Worm (Caenorhabditis elegans) whole organism, early embryonic: ENCODE measurements around the gene tpan-1.

Source experiments
- B0310.2 ChIP-seq: sonication (generic microtip); optimal IDR thresholded peaks from 2 replicates; lab custom pipeline; 2016; ENCODE audit warnings: mild to moderate bottlenecking, missing genetic modification characterization, missing compliant biosample characterization
- ama-1 ChIP-seq: fragments of 150-350 bp; optimal IDR thresholded peaks from 2 replicates; lab custom pipeline; 2014
- flt-1 ChIP-seq: fragments of 200-800 bp; sonication (Bioruptor generic); IDR thresholded peaks from 2 replicates; pipeline ENCODE4 v1.3.6; 2022; ENCODE audit warnings: missing genetic modification characterization, missing compliant biosample characterization
- hmg-4 ChIP-seq: fragments of 200-800 bp; sonication (Bioruptor generic); optimal IDR thresholded peaks from 2 replicates; lab custom pipeline; 2018; ENCODE audit warnings: mild to moderate bottlenecking, missing genetic modification characterization, missing compliant biosample characterization

ce11 chrV:20756385-20756996, 32.8 kb upstream of the tpan-1 start:
- TF ChIP-seq ama-1 (lab: Kevin White, UChicago) (no peak), flt-1 (no peak), hmg-4 (no peak), B0310.2 (tag; lab: Kevin White, UChicago) (no peak)
